Fruit fly (Drosophila melanogaster): ENCODE data around the gene CG9922.

The CG9922 gene

DNA sequence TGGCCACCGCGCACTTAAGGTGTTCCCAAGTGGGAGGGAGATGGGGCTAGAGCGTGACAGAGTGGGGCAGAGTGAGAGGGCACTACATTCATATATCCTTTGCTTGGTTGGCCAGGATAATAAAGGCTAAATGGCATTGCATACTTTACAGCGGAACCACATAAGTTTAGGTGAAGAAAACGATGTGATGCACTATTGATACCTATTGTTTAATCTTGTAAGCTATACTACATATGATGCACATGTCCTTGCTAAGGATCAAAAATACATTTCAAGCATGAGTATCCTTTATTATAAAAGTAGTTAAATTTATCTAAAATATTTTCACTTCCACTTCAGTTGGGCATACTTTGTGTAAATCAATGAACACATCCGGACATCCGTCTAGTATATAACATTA is 4.8 kb upstream of the CG9922 start (continued):
- TF ChIP-seq nom (GFP tag; optimal IDR thresholded peaks at IDR 0.05) (no peak), CG10979 (tag; optimal IDR thresholded peaks at IDR 0.05) (peak; percentile 0), fd96Cb (tag; optimal IDR thresholded peaks at IDR 0.05) (no peak), MBD-R2 (GFP tag; IDR thresholded peaks at IDR 0.05) (no peak), CG11398 (GFP tag; optimal IDR thresholded peaks at IDR 0.05) (no peak), mirr (GFP tag; optimal IDR thresholded peaks at IDR 0.05) (no peak), PHDP (tag; optimal IDR thresholded peaks at IDR 0.05) (peak; percentile 28), phol (tag; optimal IDR thresholded peaks at IDR 0.05) (peak; percentile 30), Sox100B (GFP tag; optimal IDR thresholded peaks at IDR 0.05) (no peak), hb (GFP tag; IDR thresholded peaks at IDR 0.05; ENCODE audit: partially characterized antibody) (no peak), grn (GFP tag; optimal IDR thresholded peaks at IDR 0.05) (no peak), CG17802 (tag; optimal IDR thresholded peaks at IDR 0.05) (no peak), da (GFP tag; optimal IDR thresholded peaks at IDR 0.05) (no peak), CG9932 (GFP tag; IDR thresholded peaks at IDR 0.05) (0 out of 2 replicates have a peak, but pooled peaks have one; percentile 30)

DNA sequence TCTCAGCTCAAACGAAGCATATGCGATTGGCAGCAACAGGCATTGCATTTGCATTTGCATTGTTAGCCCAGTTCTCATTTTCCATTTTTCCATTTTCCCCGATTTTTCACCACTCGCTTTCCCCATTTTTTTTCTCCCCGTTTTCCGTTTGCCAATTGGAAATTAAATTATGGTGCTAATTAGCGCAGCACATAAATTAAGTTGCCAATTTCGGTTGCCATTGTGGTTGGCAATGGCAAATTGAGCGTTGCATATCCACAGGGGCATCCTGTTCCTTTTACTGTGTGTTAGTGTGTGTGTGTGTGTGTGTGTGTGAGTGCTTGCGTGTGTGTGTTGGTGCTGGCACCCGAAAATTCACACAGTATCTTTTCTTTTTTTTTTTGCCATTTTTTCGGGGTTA is 1.1 kb upstream of the CG9922 start:
- no peak for TF ChIP-seq Hey (tag; optimal IDR thresholded peaks at IDR 0.05)
- no peak for TF ChIP-seq CG15269 (tag; optimal IDR thresholded peaks at IDR 0.05)
- TF ChIP-seq CG2116 (GFP tag; optimal IDR thresholded peaks at IDR 0.05), result no peak
- no peak for TF ChIP-seq pho (GFP tag; optimal IDR thresholded peaks at IDR 0.05)
- TF ChIP-seq Awh (GFP tag; IDR thresholded peaks at IDR 0.05), result no peak
- no peak for TF ChIP-seq Pdp1 (GFP tag; optimal IDR thresholded peaks at IDR 0.05)
- TF ChIP-seq cg (GFP tag; optimal IDR thresholded peaks at IDR 0.05), result peak; percentile 18
- no peak for TF ChIP-seq CG5953 (GFP tag; IDR thresholded peaks at IDR 0.05)
- TF ChIP-seq Asciz (GFP tag; optimal IDR thresholded peaks at IDR 0.05), result no peak
- no peak for TF ChIP-seq CG18764 (GFP tag; optimal IDR thresholded peaks at IDR 0.05)
- no peak for TF ChIP-seq CG30403 (GFP tag; optimal IDR thresholded peaks at IDR 0.05)
- TF ChIP-seq sens-2 (GFP tag; IDR thresholded peaks at IDR 0.05), result 0 out of 2 replicates have a peak, but pooled peaks have one; percentile 13
- TF ChIP-seq insv (GFP tag; optimal IDR thresholded peaks at IDR 0.05), result peak in 1 of 2 experiments; percentile 91
- peak; percentile 58 for TF ChIP-seq Ets65A (GFP tag)
- no peak for TF ChIP-seq CG14965 (GFP tag; optimal IDR thresholded peaks at IDR 0.05; ENCODE audit: borderline replicate concordance)
- no peak for TF ChIP-seq CG15479 (GFP tag; optimal IDR thresholded peaks at IDR 0.05)
- no peak for TF ChIP-seq CG11723 (GFP tag; optimal IDR thresholded peaks at IDR 0.05)
- TF ChIP-seq Dref (GFP tag; IDR thresholded peaks at IDR 0.05), result no peak
- TF ChIP-seq sens (GFP tag), result no peak
- no peak for TF ChIP-seq CG8281 (tag; optimal IDR thresholded peaks at IDR 0.05)
- 0 out of 3 replicates have a peak, but pooled peaks have one; percentile 39 for TF ChIP-seq C15 (GFP tag; IDR thresholded peaks at IDR 0.05)
- TF ChIP-seq CG34224 (GFP tag; IDR thresholded peaks at IDR 0.05; ENCODE audit: partially characterized antibody), result no peak
- TF ChIP-seq da (GFP tag; optimal IDR thresholded peaks at IDR 0.05), result no peak
- TF ChIP-seq nom (GFP tag; optimal IDR thresholded peaks at IDR 0.05), result no peak
- no peak for TF ChIP-seq lov (optimal IDR thresholded peaks at IDR 0.05)
- TF ChIP-seq lov (GFP tag; IDR thresholded peaks at IDR 0.05), result 0 out of 3 replicates have a peak, but pooled peaks have one; percentile 37
- TF ChIP-seq CG10543 (GFP tag; optimal IDR thresholded peaks at IDR 0.05), result no peak
- no peak for TF ChIP-seq CG12155 (GFP tag; optimal IDR thresholded peaks at IDR 0.05)
- no peak for TF ChIP-seq sob (GFP tag; IDR thresholded peaks at IDR 0.05)
- TF ChIP-seq CrebB (tag; optimal IDR thresholded peaks at IDR 0.05), result no peak
- no peak for TF ChIP-seq grau (tag; optimal IDR thresholded peaks at IDR 0.05)
- TF ChIP-seq NC2β (GFP tag; optimal IDR thresholded peaks at IDR 0.05), result no peak
- no peak for TF ChIP-seq Fer2 (tag; optimal IDR thresholded peaks at IDR 0.05)
- TF ChIP-seq Hmx (GFP tag; optimal IDR thresholded peaks at IDR 0.05), result no peak
- no peak for TF ChIP-seq CG12104 (GFP tag; optimal IDR thresholded peaks at IDR 0.05)
- TF ChIP-seq CG12744 (GFP tag; optimal IDR thresholded peaks at IDR 0.05), result no peak
- no peak for TF ChIP-seq exex (tag; optimal IDR thresholded peaks at IDR 0.05)
- TF ChIP-seq CG4854 (GFP tag; optimal IDR thresholded peaks at IDR 0.05), result no peak
